Worm (Caenorhabditis elegans) whole organism, young adult: ENCODE data around the gene sdz-1.

ENCODE experiments used
- C06A6.2 ChIP-seq: fragments of 200-800 bp; sonication (Bioruptor generic); conservative IDR thresholded peaks from 2 replicates; pipeline ENCODE4 v1.3.6; 2022; ENCODE audit warnings: missing genetic modification characterization, missing compliant biosample characterization
- T07F8.4 ChIP-seq: sonication (generic microtip); optimal IDR thresholded peaks from 2 replicates; lab custom pipeline; 2016; ENCODE audit warnings: mild to moderate bottlenecking, missing genetic modification characterization, moderate library complexity, missing compliant biosample characterization
- bed-1 ChIP-seq: fragments of 200-800 bp; sonication (Bioruptor generic); IDR thresholded peaks from 2 replicates; pipeline ENCODE4 v1.3.6; 2022; ENCODE audit warnings: missing genetic modification reagents, missing genetic modification characterization, missing compliant biosample characterization
- ceh-40 ChIP-seq: fragments of 200-800 bp; sonication (Bioruptor generic); IDR thresholded peaks from 2 replicates; pipeline ENCODE4 v1.3.6; 2022; ENCODE audit warnings: missing genetic modification characterization, missing compliant biosample characterization
- hlh-12 ChIP-seq: sonication (generic microtip); optimal IDR thresholded peaks from 2 replicates; lab custom pipeline; 2016; ENCODE audit warnings: missing genetic modification characterization, missing compliant biosample characterization
- lin-40 ChIP-seq: sonication (generic microtip); optimal IDR thresholded peaks from 2 replicates; lab custom pipeline; 2016; ENCODE audit warnings: missing genetic modification characterization, mild to moderate bottlenecking, missing compliant biosample characterization, missing genotype, missing genetic modification reagents
- nfya-2 ChIP-seq: fragments of 200-800 bp; sonication (Bioruptor generic); IDR thresholded peaks from 2 replicates; pipeline ENCODE4 v1.3.6; 2022; ENCODE audit warnings: missing genetic modification reagents, missing genetic modification characterization, missing compliant biosample characterization
- sea-2 ChIP-seq: fragments of 200-800 bp; sonication (Bioruptor generic); IDR thresholded peaks from 2 replicates; pipeline ENCODE4 v1.3.6; 2022; ENCODE audit warnings: missing genetic modification characterization, missing compliant biosample characterization
- snpc-4 ChIP-seq, 5 experiments: fragments of 150-350 bp in 1 of 5; sonication (generic microtip) in 4 of 5; optimal IDR thresholded peaks; 2 replicates each; lab custom pipeline; 2014 to 2018; ENCODE audit warnings: missing genetic modification characterization in 5 of 5, missing biosample characterization in 3 of 5, antibody characterized with exemption in 2 of 5, mild to moderate bottlenecking in 2 of 5, missing compliant biosample characterization in 2 of 5, missing genotype in 2 of 5, moderate library complexity in 2 of 5, missing genetic modification reagents in 1 of 5
- somi-1 ChIP-seq: fragments of 200-800 bp; sonication (Bioruptor generic); optimal IDR thresholded peaks from 2 replicates; lab custom pipeline; 2018; ENCODE audit warnings: mild to moderate bottlenecking, missing genetic modification characterization, missing compliant biosample characterization
- unc-62 ChIP-seq: fragments of 150-350 bp; optimal IDR thresholded peaks from 2 replicates; lab custom pipeline; 2014; ENCODE audit warnings: missing biosample characterization, missing genetic modification reagents, missing genetic modification characterization

DNA sequence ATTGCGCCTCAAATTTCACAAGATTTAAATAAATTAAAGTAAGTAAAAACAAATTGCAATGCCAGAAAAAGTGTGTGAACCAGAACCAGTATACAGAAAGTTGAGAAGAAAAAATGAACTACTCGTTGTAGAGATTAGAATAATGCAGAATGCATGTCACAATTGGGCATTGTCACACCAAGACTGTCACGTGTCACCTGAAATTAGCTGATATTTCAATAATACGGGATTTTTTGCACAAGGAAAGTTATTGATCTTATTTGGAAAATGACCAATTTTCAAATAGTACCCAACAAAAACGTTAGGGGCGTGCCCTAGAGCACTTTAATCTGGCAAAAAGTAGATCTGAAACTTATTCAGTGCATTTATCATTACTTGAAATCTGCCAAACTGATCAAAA, 41.8 kb upstream of the sdz-1 start:
- no peak for TF ChIP-seq bed-1 (GFP tag; lab: Robert Waterston, UW)
- no peak for TF ChIP-seq nfya-2 (GFP tag; lab: Robert Waterston, UW)
- TF ChIP-seq ceh-40 (GFP tag; lab: Robert Waterston, UW) = no peak
- TF ChIP-seq unc-62 = no peak
- TF ChIP-seq T07F8.4 (tag; lab: Kevin White, UChicago) = no peak
- TF ChIP-seq somi-1 (GFP tag; lab: Kevin White, UChicago) = no peak
- TF ChIP-seq lin-40 (tag; lab: Kevin White, UChicago) = no peak
- no peak for TF ChIP-seq sea-2 (GFP tag; lab: Robert Waterston, UW)
- no peak for TF ChIP-seq snpc-4 (GFP tag; optimal IDR thresholded peaks at IDR 0.05; lab: Kevin White, UChicago)
- TF ChIP-seq snpc-4 (tag; optimal IDR thresholded peaks at IDR 0.05; lab: Kevin White, UChicago) = no peak
- no peak for TF ChIP-seq C06A6.2 (GFP tag; lab: Robert Waterston, UW)
- TF ChIP-seq hlh-12 (tag; lab: Kevin White, UChicago) = no peak
